Fruit fly (Drosophila melanogaster) whole organism, embryonic: ENCODE data around the gene CG46314.

Experiments
- Awh ChIP-seq: fragments of 200-800 bp; sonication (Bioruptor generic); IDR thresholded peaks from 2 replicates; pipeline ENCODE4, ENCODE4 v1.3.6; 2022; ENCODE audit warnings: missing biosample characterization, missing genetic modification characterization
- CG1024 ChIP-seq: fragments of 200-800 bp; sonication (Bioruptor generic); IDR thresholded peaks from 2 replicates; pipeline ENCODE4 v1.3.6; 2022; ENCODE audit warnings: missing biosample characterization, missing genetic modification characterization
- CG11504 ChIP-seq: fragments of 200-800 bp; sonication (Bioruptor generic); optimal IDR thresholded peaks from 3 replicates; lab custom pipeline; 2019; ENCODE audit warnings: missing biosample characterization, mild to moderate bottlenecking, missing genetic modification characterization, moderate library complexity
- CG12219 ChIP-seq: fragments of 200-800 bp; sonication (Bioruptor generic); optimal IDR thresholded peaks from 3 replicates; lab custom pipeline; 2018; ENCODE audit warnings: missing biosample characterization, mild to moderate bottlenecking, missing genetic modification characterization
- CG1233 ChIP-seq: fragments of 200-800 bp; sonication (Bioruptor generic); optimal IDR thresholded peaks from 4 replicates; lab custom pipeline; 2018; ENCODE audit warnings: missing biosample characterization, mild to moderate bottlenecking, missing genetic modification characterization
- CG14050 ChIP-seq: fragments of 200-800 bp; sonication (Bioruptor generic); IDR thresholded peaks from 3 replicates; pipeline ENCODE4 v1.3.6; 2022; ENCODE audit warnings: missing biosample characterization, missing genetic modification characterization
- CG14710 ChIP-seq: fragments of 200-800 bp; sonication (Bioruptor generic); optimal IDR thresholded peaks from 3 replicates; lab custom pipeline; 2019; ENCODE audit warnings: missing biosample characterization, mild to moderate bottlenecking, missing genetic modification characterization, moderate library complexity
- CG15269 ChIP-seq: fragments of 200-800 bp; sonication (Bioruptor generic); optimal IDR thresholded peaks from 2 replicates; lab custom pipeline; 2018; ENCODE audit warnings: missing biosample characterization, mild to moderate bottlenecking, missing genetic modification characterization, moderate library complexity
- CG15601 ChIP-seq: fragments of 200-800 bp; sonication (Bioruptor generic); optimal IDR thresholded peaks from 3 replicates; lab custom pipeline; 2019; ENCODE audit warnings: missing biosample characterization, mild to moderate bottlenecking, missing genetic modification characterization, moderate library complexity
- CG17802 ChIP-seq: fragments of 200-800 bp; sonication (Bioruptor generic); optimal IDR thresholded peaks from 2 replicates; lab custom pipeline; 2018; ENCODE audit warnings: missing biosample characterization, mild to moderate bottlenecking, missing genetic modification characterization, moderate library complexity
- CG18262 ChIP-seq: fragments of 200-800 bp; optimal IDR thresholded peaks from 3 replicates; lab custom pipeline; 2019; ENCODE audit warnings: missing biosample characterization, mild to moderate bottlenecking, missing genetic modification characterization, moderate library complexity
- CG2199 ChIP-seq: fragments of 200-800 bp; sonication (Bioruptor generic); IDR thresholded peaks from 3 replicates; pipeline ENCODE4 v1.3.6; 2022; ENCODE audit warnings: missing biosample characterization, missing genetic modification characterization
- CG2678 ChIP-seq: fragments of 200-800 bp; sonication (Bioruptor generic); optimal IDR thresholded peaks from 3 replicates; lab custom pipeline; 2019; ENCODE audit warnings: missing biosample characterization, mild to moderate bottlenecking, missing genetic modification characterization, moderate library complexity
- CG34376 ChIP-seq: fragments of 200-800 bp; sonication (Bioruptor generic); optimal IDR thresholded peaks from 2 replicates; lab custom pipeline; 2018; ENCODE audit warnings: missing biosample characterization, mild to moderate bottlenecking, missing genetic modification characterization
- CG4328 ChIP-seq: fragments of 200-800 bp; sonication (Bioruptor generic); optimal IDR thresholded peaks from 3 replicates; lab custom pipeline; 2017; ENCODE audit warnings: missing biosample characterization, missing genetic modification reagents, missing genetic modification characterization
- CG4707 ChIP-seq: fragments of 200-800 bp; sonication (Bioruptor generic); optimal IDR thresholded peaks from 2 replicates; lab custom pipeline; 2018; ENCODE audit warnings: missing biosample characterization, mild to moderate bottlenecking, missing genetic modification characterization, moderate library complexity
- CG7987 ChIP-seq: fragments of 200-800 bp; sonication (Bioruptor generic); optimal IDR thresholded peaks from 2 replicates; lab custom pipeline; 2018; ENCODE audit warnings: missing biosample characterization, mild to moderate bottlenecking, missing genetic modification characterization, moderate library complexity
- CG8924 ChIP-seq: fragments of 200-800 bp; optimal IDR thresholded peaks from 3 replicates; lab custom pipeline; 2019; ENCODE audit warnings: missing biosample characterization, mild to moderate bottlenecking, missing genetic modification characterization, moderate library complexity
- CG9932 ChIP-seq: fragments of 200-800 bp; sonication (Bioruptor generic); IDR thresholded peaks from 2 replicates; pipeline ENCODE4 v1.3.6; 2022; ENCODE audit warnings: missing biosample characterization, missing genetic modification characterization
- CoRest ChIP-seq: fragments of 200-800 bp; sonication (Bioruptor generic); optimal IDR thresholded peaks from 3 replicates; lab custom pipeline; 2018; ENCODE audit warnings: missing biosample characterization, mild to moderate bottlenecking, missing genetic modification characterization, moderate library complexity
- Deaf1 ChIP-seq: fragments of 200-800 bp; optimal IDR thresholded peaks from 3 replicates; lab custom pipeline; 2019; ENCODE audit warnings: missing biosample characterization, mild to moderate bottlenecking, missing genetic modification characterization, moderate library complexity
- Dref ChIP-seq: fragments of 200-800 bp; sonication (Bioruptor generic); IDR thresholded peaks from 2 replicates; pipeline ENCODE4 v1.3.6; 2022; ENCODE audit warnings: missing biosample characterization, missing genetic modification characterization
- HHEX ChIP-seq: fragments of 200-800 bp; sonication (Bioruptor generic); optimal IDR thresholded peaks from 3 replicates; lab custom pipeline; 2017; ENCODE audit warnings: missing biosample characterization, mild to moderate bottlenecking, missing genetic modification characterization, missing genetic modification reagents
- Hey ChIP-seq: fragments of 200-800 bp; sonication (Bioruptor generic); optimal IDR thresholded peaks from 3 replicates; lab custom pipeline; 2018; ENCODE audit warnings: missing biosample characterization, mild to moderate bottlenecking, missing genetic modification characterization
- Hr51 ChIP-seq, 2 experiments: fragments of 200-800 bp; sonication (Bioruptor generic); optimal IDR thresholded peaks; 2 replicates in 1 of 2; 3 replicates in 1 of 2; lab custom pipeline; 2016 to 2018; ENCODE audit warnings: missing biosample characterization in 2 of 2, missing genetic modification characterization in 2 of 2, mild to moderate bottlenecking in 1 of 2, moderate library complexity in 1 of 2
- Opbp ChIP-seq: fragments of 200-800 bp; sonication (Bioruptor generic); IDR thresholded peaks from 3 replicates; pipeline ENCODE4 v1.3.6; 2022; ENCODE audit warnings: missing biosample characterization, missing genetic modification characterization; ENCODE audit not compliant: partially characterized antibody
- Tbp ChIP-seq: fragments of >200 bp; optimal IDR thresholded peaks from 2 replicates; lab custom pipeline; 2018; ENCODE audit warnings: missing biosample characterization, missing genetic modification characterization
- ato ChIP-seq: fragments of 200-800 bp; sonication (Bioruptor generic); IDR thresholded peaks from 2 replicates; pipeline ENCODE4 v1.3.6; 2022; ENCODE audit warnings: missing biosample characterization, missing genetic modification characterization; ENCODE audit not compliant: partially characterized antibody
- br ChIP-seq: fragments of >200 bp; optimal IDR thresholded peaks from 2 replicates; lab custom pipeline; 2017
- ci ChIP-seq: fragments of 200-800 bp; sonication (Bioruptor generic); IDR thresholded peaks from 3 replicates; pipeline ENCODE4 v1.3.6; 2022; ENCODE audit warnings: missing biosample characterization, missing genetic modification characterization
- corto ChIP-seq: fragments of 200-800 bp; sonication (Bioruptor generic); optimal IDR thresholded peaks from 2 replicates; lab custom pipeline; 2016; ENCODE audit warnings: missing biosample characterization, mild to moderate bottlenecking, missing genetic modification characterization, moderate library complexity
- dm ChIP-seq: fragments of 200-800 bp; sonication (Bioruptor generic); optimal IDR thresholded peaks from 3 replicates; lab custom pipeline; 2016; ENCODE audit warnings: missing biosample characterization, missing genetic modification characterization
- dpn ChIP-seq, 2 experiments: fragments of 200-800 bp; sonication (Bioruptor generic); optimal IDR thresholded peaks; 3 replicates each; lab custom pipeline; 2016; ENCODE audit warnings: missing biosample characterization in 2 of 2, missing genetic modification characterization in 2 of 2
- ewg ChIP-seq: fragments of 200-800 bp; sonication (Bioruptor generic); optimal IDR thresholded peaks from 3 replicates; lab custom pipeline; 2017; ENCODE audit warnings: mild to moderate bottlenecking, missing biosample characterization, missing genetic modification reagents, missing genetic modification characterization
- gfzf ChIP-seq: fragments of 200-800 bp; sonication (Bioruptor generic); optimal IDR thresholded peaks from 2 replicates; lab custom pipeline; 2016; ENCODE audit warnings: missing biosample characterization, mild to moderate bottlenecking, missing genetic modification characterization, moderate library complexity
- grau ChIP-seq: fragments of 200-800 bp; optimal IDR thresholded peaks from 3 replicates; lab custom pipeline; 2019; ENCODE audit warnings: missing biosample characterization, mild to moderate bottlenecking, missing genetic modification characterization, moderate library complexity
- her ChIP-seq: fragments of 200-800 bp; sonication (Bioruptor generic); optimal IDR thresholded peaks from 2 replicates; lab custom pipeline; 2016; ENCODE audit warnings: missing biosample characterization, missing genetic modification characterization
- knrl ChIP-seq: fragments of 200-800 bp; sonication (Bioruptor generic); IDR thresholded peaks from 3 replicates; pipeline ENCODE4 v1.3.6; 2022; ENCODE audit warnings: missing biosample characterization, missing genetic modification characterization; ENCODE audit not compliant: partially characterized antibody
- lbe ChIP-seq: fragments of 200-800 bp; sonication (Bioruptor generic); optimal IDR thresholded peaks from 2 replicates; lab custom pipeline; 2016; ENCODE audit warnings: missing biosample characterization, mild to moderate bottlenecking, missing genetic modification characterization
- mirr ChIP-seq: fragments of 200-800 bp; sonication (Bioruptor generic); optimal IDR thresholded peaks from 3 replicates; lab custom pipeline; 2018; ENCODE audit warnings: missing biosample characterization, mild to moderate bottlenecking, missing genetic modification characterization
- mld ChIP-seq: fragments of 200-800 bp; sonication (Bioruptor generic); IDR thresholded peaks from 3 replicates; pipeline ENCODE4 v1.3.6; 2022; ENCODE audit warnings: missing biosample characterization, missing genetic modification characterization; ENCODE audit not compliant: partially characterized antibody
- oc ChIP-seq: fragments of 200-800 bp; sonication (Bioruptor generic); optimal IDR thresholded peaks from 2 replicates; lab custom pipeline; 2018; ENCODE audit warnings: missing biosample characterization, mild to moderate bottlenecking, missing genetic modification characterization, moderate library complexity
- sc ChIP-seq, 3 experiments: fragments of >200 bp in 2 of 3; fragments of 200-800 bp in 1 of 3; sonication (Bioruptor generic) in 1 of 3; optimal IDR thresholded peaks; 2 replicates in 2 of 3; 3 replicates in 1 of 3; lab custom pipeline; 2017; ENCODE audit warnings: mild to moderate bottlenecking in 1 of 3, missing biosample characterization in 1 of 3, missing genetic modification characterization in 1 of 3, missing genetic modification reagents in 1 of 3
- sens-2 ChIP-seq: fragments of 200-800 bp; sonication (Bioruptor generic); IDR thresholded peaks from 2 replicates; pipeline ENCODE4 v1.3.6; 2022; ENCODE audit warnings: missing biosample characterization, missing genetic modification characterization
- slou ChIP-seq: fragments of 200-800 bp; sonication (Bioruptor generic); optimal IDR thresholded peaks from 3 replicates; lab custom pipeline; 2016; ENCODE audit warnings: missing biosample characterization, missing genetic modification characterization
- sug ChIP-seq: fragments of 200-800 bp; optimal IDR thresholded peaks from 2 replicates; lab custom pipeline; 2019; ENCODE audit warnings: missing biosample characterization, mild to moderate bottlenecking, missing genetic modification characterization, moderate library complexity
- twi ChIP-seq: fragments of 200-800 bp; optimal IDR thresholded peaks from 2 replicates; lab custom pipeline; 2019; ENCODE audit warnings: missing biosample characterization, mild to moderate bottlenecking, missing genetic modification characterization, moderate library complexity
- vnd ChIP-seq: fragments of 200-800 bp; sonication (Bioruptor generic); IDR thresholded peaks from 3 replicates; pipeline ENCODE4 v1.3.6; 2022; ENCODE audit warnings: missing biosample characterization, missing genetic modification characterization; ENCODE audit not compliant: partially characterized antibody

CG46314 gene

dm6 chr2L:21329353-21329752, 15.2 kb downstream of the CG46314 start (continued):
- no peak for TF ChIP-seq CG9932 (GFP tag; lab: Robert Waterston, UW)
- TF ChIP-seq lbe (GFP tag; lab: Kevin White, UChicago) = no peak
- no peak for TF ChIP-seq CG1024 (GFP tag; lab: Robert Waterston, UW)
- TF ChIP-seq CoRest = no peak
- no peak for TF ChIP-seq dm (GFP tag; lab: Kevin White, UChicago)
- TF ChIP-seq CG14050 (GFP tag; lab: Robert Waterston, UW) = no peak
- TF ChIP-seq ewg (GFP tag; lab: Kevin White, UChicago) = no peak
- TF ChIP-seq CG4707 = peak; percentile 58
- no peak for TF ChIP-seq grau
- TF ChIP-seq Dref (GFP tag; lab: Robert Waterston, UW) = no peak
- TF ChIP-seq CG34376 (GFP tag; lab: Kevin White, UChicago) = peak; percentile 3
- no peak for TF ChIP-seq HHEX (GFP tag; lab: Kevin White, UChicago)
- no peak for TF ChIP-seq Tbp (GFP tag; lab: Kevin White, UChicago)
- peak; percentile 79; the same call in 2 of the 3 replicates for TF ChIP-seq CG2199
- TF ChIP-seq her (GFP tag; lab: Kevin White, UChicago) = no peak
- no peak for TF ChIP-seq Awh
- TF ChIP-seq CG14710 = no peak
- TF ChIP-seq CG7987 (GFP tag; lab: Kevin White, UChicago) = no peak
- peak; percentile 5 for TF ChIP-seq CG15601 (tag; lab: Kevin White, UChicago)
- TF ChIP-seq Hey (tag; lab: Kevin White, UChicago) = peak; percentile 9
- TF ChIP-seq vnd (GFP tag; lab: Robert Waterston, UW) = no peak
- TF ChIP-seq Hr51 (GFP tag; optimal IDR thresholded peaks at IDR 0.05; lab: Kevin White, UChicago) = no peak
- no peak for TF ChIP-seq sc (optimal IDR thresholded peaks at IDR 0.05; lab: Kevin White, UChicago)
- TF ChIP-seq sc (GFP tag; optimal IDR thresholded peaks at IDR 0.05; lab: Kevin White, UChicago) = no peak
- no peak for TF ChIP-seq corto
- no peak for TF ChIP-seq CG12219
- TF ChIP-seq Deaf1 (tag; lab: Kevin White, UChicago) = no peak
- TF ChIP-seq ci (GFP tag; lab: Robert Waterston, UW) = peak; percentile 43; the same call in 1 of the 3 replicates
- TF ChIP-seq CG18262 = no peak
- TF ChIP-seq dpn (GFP tag; optimal IDR thresholded peaks at IDR 0.05; lab: Kevin White, UChicago) = no peak
- no peak for TF ChIP-seq sens-2 (GFP tag; lab: Robert Waterston, UW)
- TF ChIP-seq CG11504 = peak; percentile 96
- TF ChIP-seq gfzf (GFP tag; lab: Kevin White, UChicago) = no peak
- no peak for TF ChIP-seq Opbp (GFP tag; lab: Robert Waterston, UW)
- no peak for TF ChIP-seq CG4328 (GFP tag; lab: Kevin White, UChicago)
- no peak for TF ChIP-seq twi (tag; lab: Kevin White, UChicago)
- no peak for TF ChIP-seq mld
- TF ChIP-seq CG15269 = no peak
- TF ChIP-seq mirr (GFP tag; lab: Kevin White, UChicago) = peak; percentile 43
- no peak for TF ChIP-seq br (lab: Kevin White, UChicago)
- no peak for TF ChIP-seq CG2678
- peak; percentile 21 for TF ChIP-seq oc
- TF ChIP-seq ato = no peak
- no peak for TF ChIP-seq sug (tag; lab: Kevin White, UChicago)
- TF ChIP-seq CG8924 (tag; lab: Kevin White, UChicago) = no peak
- TF ChIP-seq knrl (GFP tag; lab: Robert Waterston, UW) = no peak
- TF ChIP-seq CG1233 = no peak
- no peak for TF ChIP-seq CG17802 (tag; lab: Kevin White, UChicago)
- TF ChIP-seq slou (GFP tag; lab: Kevin White, UChicago) = no peak
